Fruit fly (Drosophila melanogaster) whole organism, embryonic: ENCODE measurements around the gene sac.

Experiments used
- Abd-B ChIP-seq: fragments of 200-800 bp; sonication (Bioruptor generic); optimal IDR thresholded peaks from 2 replicates; lab custom pipeline; 2018; ENCODE audit warnings: missing biosample characterization, mild to moderate bottlenecking, missing genetic modification characterization, moderate library complexity
- Atf-2 ChIP-seq: fragments of 200-800 bp; sonication (Bioruptor generic); optimal IDR thresholded peaks from 2 replicates; lab custom pipeline; 2016; ENCODE audit warnings: missing biosample characterization, missing genetic modification characterization
- Blimp-1 ChIP-seq: fragments of 200-800 bp; sonication (Bioruptor generic); optimal IDR thresholded peaks from 3 replicates; lab custom pipeline; 2018; ENCODE audit warnings: missing biosample characterization, missing genetic modification characterization, mild to moderate bottlenecking, moderate library complexity, missing genetic modification reagents
- CG11504 ChIP-seq: fragments of 200-800 bp; sonication (Bioruptor generic); optimal IDR thresholded peaks from 3 replicates; lab custom pipeline; 2019; ENCODE audit warnings: missing biosample characterization, mild to moderate bottlenecking, missing genetic modification characterization, moderate library complexity
- CG12236 ChIP-seq: fragments of 200-800 bp; sonication (Bioruptor generic); optimal IDR thresholded peaks from 2 replicates; lab custom pipeline; 2016; ENCODE audit warnings: missing biosample characterization, missing genetic modification characterization
- CG12391 ChIP-seq: fragments of 200-800 bp; sonication (Bioruptor generic); optimal IDR thresholded peaks from 3 replicates; lab custom pipeline; 2018; ENCODE audit warnings: missing biosample characterization, mild to moderate bottlenecking, missing genetic modification characterization, moderate library complexity
- CG14014 ChIP-seq: fragments of 200-800 bp; sonication (Bioruptor generic); IDR thresholded peaks from 2 replicates; pipeline ENCODE4 v1.3.6; 2022; ENCODE audit warnings: missing biosample characterization, missing genetic modification characterization
- CG15073 ChIP-seq: fragments of 200-800 bp; sonication (Bioruptor generic); optimal IDR thresholded peaks from 2 replicates; lab custom pipeline; 2016; ENCODE audit warnings: missing biosample characterization, missing genetic modification characterization
- CG17361 ChIP-seq: fragments of 200-800 bp; sonication (Bioruptor generic); IDR thresholded peaks from 3 replicates; pipeline ENCODE4 v1.3.6; 2022; ENCODE audit warnings: missing biosample characterization, missing genetic modification characterization
- CG17568 ChIP-seq: fragments of 200-800 bp; sonication (Bioruptor generic); optimal IDR thresholded peaks from 2 replicates; lab custom pipeline; 2018; ENCODE audit warnings: missing biosample characterization, mild to moderate bottlenecking, missing genetic modification characterization, moderate library complexity
- CG2199 ChIP-seq: fragments of 200-800 bp; sonication (Bioruptor generic); IDR thresholded peaks from 3 replicates; pipeline ENCODE4 v1.3.6; 2022; ENCODE audit warnings: missing biosample characterization, missing genetic modification characterization
- CG4282 ChIP-seq: fragments of 200-800 bp; sonication (Bioruptor generic); optimal IDR thresholded peaks from 2 replicates; lab custom pipeline; 2016; ENCODE audit warnings: missing biosample characterization, missing genetic modification characterization
- CG6813 ChIP-seq: fragments of 200-800 bp; sonication (Bioruptor generic); optimal IDR thresholded peaks from 2 replicates; lab custom pipeline; 2017; ENCODE audit warnings: missing biosample characterization, missing genetic modification characterization, mild to moderate bottlenecking, moderate library complexity, missing genetic modification reagents
- D19A ChIP-seq: fragments of 200-800 bp; optimal IDR thresholded peaks from 3 replicates; lab custom pipeline; 2019; ENCODE audit warnings: missing biosample characterization, mild to moderate bottlenecking, missing genetic modification characterization, moderate library complexity
- Dfd ChIP-seq, 2 experiments: fragments of >200 bp; optimal IDR thresholded peaks; 2 replicates each; lab custom pipeline; 2017; ENCODE audit warnings: missing biosample characterization in 2 of 2, missing genetic modification characterization in 2 of 2
- H2.0 ChIP-seq: fragments of 200-800 bp; sonication (Bioruptor generic); IDR thresholded peaks from 2 replicates; pipeline ENCODE4 v1.3.6; 2022; ENCODE audit warnings: missing biosample characterization, missing genetic modification characterization
- Hand ChIP-seq: fragments of 200-800 bp; sonication (Bioruptor generic); optimal IDR thresholded peaks from 2 replicates; lab custom pipeline; 2017; ENCODE audit warnings: mild to moderate bottlenecking, missing biosample characterization, missing genetic modification reagents, missing genetic modification characterization
- Hmx ChIP-seq: fragments of 200-800 bp; sonication (Bioruptor generic); optimal IDR thresholded peaks from 2 replicates; lab custom pipeline; 2016; ENCODE audit warnings: missing biosample characterization, missing genetic modification characterization
- Hr78 ChIP-seq, 2 experiments: fragments of 200-800 bp in 1 of 2; fragments of >200 bp in 1 of 2; sonication (Bioruptor generic) in 1 of 2; optimal IDR thresholded peaks; 2 replicates each; lab custom pipeline; 2017 to 2019; ENCODE audit warnings: missing biosample characterization in 2 of 2, missing genetic modification characterization in 2 of 2, mild to moderate bottlenecking in 1 of 2, moderate library complexity in 1 of 2
- Jarid2 ChIP-seq: fragments of 200-800 bp; sonication (Bioruptor generic); optimal IDR thresholded peaks from 3 replicates; lab custom pipeline; 2017; ENCODE audit warnings: mild to moderate bottlenecking, missing biosample characterization, missing genetic modification reagents, missing genetic modification characterization
- Lhr ChIP-seq: fragments of 200-800 bp; sonication (Bioruptor generic); optimal IDR thresholded peaks from 3 replicates; lab custom pipeline; 2017; ENCODE audit warnings: mild to moderate bottlenecking, missing biosample characterization, missing genetic modification reagents, missing genetic modification characterization
- Meics ChIP-seq: fragments of 200-800 bp; sonication (Bioruptor generic); optimal IDR thresholded peaks from 2 replicates; lab custom pipeline; 2017; ENCODE audit warnings: missing biosample characterization, mild to moderate bottlenecking, missing genetic modification characterization
- Nf-YB ChIP-seq: fragments of 200-800 bp; sonication (Bioruptor generic); optimal IDR thresholded peaks from 3 replicates; lab custom pipeline; 2019; ENCODE audit warnings: missing biosample characterization, mild to moderate bottlenecking, missing genetic modification characterization, moderate library complexity
- Scr ChIP-seq: fragments of 200-800 bp; sonication (Bioruptor generic); IDR thresholded peaks from 2 replicates; pipeline ENCODE4 v1.3.6; 2022; ENCODE audit warnings: missing biosample characterization, missing genetic modification characterization; ENCODE audit not compliant: partially characterized antibody
- Sry-δ ChIP-seq: fragments of 200-800 bp; sonication (Bioruptor generic); optimal IDR thresholded peaks from 2 replicates; lab custom pipeline; 2016; ENCODE audit warnings: missing biosample characterization, missing genetic modification characterization
- Tbp ChIP-seq: fragments of >200 bp; optimal IDR thresholded peaks from 2 replicates; lab custom pipeline; 2018; ENCODE audit warnings: missing biosample characterization, missing genetic modification characterization
- Xrp1 ChIP-seq: fragments of 200-800 bp; sonication (Bioruptor generic); IDR thresholded peaks from 2 replicates; pipeline ENCODE4 v1.3.6; 2022; ENCODE audit warnings: missing biosample characterization, missing genetic modification characterization
- ara ChIP-seq: fragments of 200-800 bp; sonication (Bioruptor generic); IDR thresholded peaks from 2 replicates; pipeline ENCODE4 v1.3.6; 2022; ENCODE audit warnings: missing biosample characterization, missing genetic modification characterization
- bcd ChIP-seq: fragments of 200-800 bp; sonication (Bioruptor generic); optimal IDR thresholded peaks from 2 replicates; lab custom pipeline; 2017; ENCODE audit warnings: missing biosample characterization, mild to moderate bottlenecking, missing genetic modification characterization
- bsh ChIP-seq, 2 experiments: fragments of 200-800 bp; sonication (Bioruptor generic); optimal IDR thresholded peaks; 2 replicates each; lab custom pipeline; 2017 to 2018; ENCODE audit warnings: mild to moderate bottlenecking in 2 of 2, missing biosample characterization in 2 of 2, missing genetic modification characterization in 2 of 2, moderate library complexity in 1 of 2
- chm ChIP-seq: fragments of 200-800 bp; sonication (Bioruptor generic); IDR thresholded peaks from 2 replicates; pipeline ENCODE4 v1.3.6; 2022; ENCODE audit warnings: missing biosample characterization, missing genetic modification characterization
- dimm ChIP-seq: fragments of 200-800 bp; sonication (Bioruptor generic); IDR thresholded peaks from 2 replicates; pipeline ENCODE4 v1.3.6; 2022; ENCODE audit warnings: missing biosample characterization, missing genetic modification characterization
- dmrt99B ChIP-seq: fragments of 200-800 bp; sonication (Bioruptor generic); optimal IDR thresholded peaks from 2 replicates; lab custom pipeline; 2018; ENCODE audit warnings: missing biosample characterization, mild to moderate bottlenecking, missing genetic modification characterization, moderate library complexity
- esg ChIP-seq: fragments of 200-800 bp; sonication (Bioruptor generic); conservative IDR thresholded peaks from 2 replicates; pipeline ENCODE4 v1.3.6; 2022; ENCODE audit warnings: missing biosample characterization, missing genetic modification characterization
- kni ChIP-seq: fragments of 200-800 bp; sonication (Bioruptor generic); optimal IDR thresholded peaks from 3 replicates; lab custom pipeline; 2017; ENCODE audit warnings: mild to moderate bottlenecking, missing biosample characterization, missing genetic modification reagents, missing genetic modification characterization
- luna ChIP-seq: fragments of 200-800 bp; sonication (Bioruptor generic); optimal IDR thresholded peaks from 2 replicates; lab custom pipeline; 2016; ENCODE audit warnings: missing biosample characterization, missing genetic modification characterization
- nau ChIP-seq: fragments of 200-800 bp; sonication (Bioruptor generic); optimal IDR thresholded peaks from 3 replicates; lab custom pipeline; 2017; ENCODE audit warnings: missing biosample characterization, mild to moderate bottlenecking, missing genetic modification characterization, missing genetic modification reagents
- rib ChIP-seq: fragments of 200-800 bp; sonication (Bioruptor generic); IDR thresholded peaks from 2 replicates; pipeline ENCODE4 v1.3.6; 2022; ENCODE audit warnings: missing biosample characterization, missing genetic modification characterization
- sens ChIP-seq: fragments of 200-800 bp; sonication (Bioruptor generic); peaks from one replicate; lab custom pipeline; 2016; ENCODE audit warnings: missing biosample characterization, missing genetic modification characterization
- ssp ChIP-seq: fragments of 200-800 bp; sonication (Bioruptor generic); IDR thresholded peaks from 2 replicates; pipeline ENCODE4 v1.3.6; 2022; ENCODE audit warnings: missing biosample characterization, missing genetic modification characterization
- tgo ChIP-seq: fragments of 200-800 bp; sonication (Bioruptor generic); IDR thresholded peaks from 3 replicates; pipeline ENCODE4 v1.3.6; 2022; ENCODE audit warnings: missing biosample characterization, missing genetic modification characterization
- tio ChIP-seq: fragments of 200-800 bp; sonication (Bioruptor generic); optimal IDR thresholded peaks from 2 replicates; lab custom pipeline; 2017; ENCODE audit warnings: missing biosample characterization, missing genetic modification characterization, inconsistent platforms
- trh ChIP-seq: fragments of 200-800 bp; sonication (Bioruptor generic); optimal IDR thresholded peaks from 2 replicates; lab custom pipeline; 2016; ENCODE audit warnings: missing biosample characterization, missing genetic modification characterization
- tup ChIP-seq: fragments of 200-800 bp; sonication (Bioruptor generic); optimal IDR thresholded peaks from 2 replicates; lab custom pipeline; 2016; ENCODE audit warnings: missing biosample characterization, mild to moderate bottlenecking, missing genetic modification characterization, moderate library complexity
- vvl ChIP-seq: fragments of 200-800 bp; sonication (Bioruptor generic); IDR thresholded peaks from 2 replicates; pipeline ENCODE4 v1.3.6; 2022; ENCODE audit warnings: missing biosample characterization, missing genetic modification characterization
- wor ChIP-seq: fragments of 200-800 bp; sonication (Bioruptor generic); IDR thresholded peaks from 2 replicates; pipeline ENCODE4 v1.3.6; 2022; ENCODE audit warnings: missing biosample characterization, missing genetic modification characterization

sac gene

dm6 chr3R:4475378-4475777, 5.2 kb upstream of the sac start:
- TF ChIP-seq Sry-δ (GFP tag; lab: Kevin White, UChicago) (no peak), CG11504 (tag; lab: Kevin White, UChicago) (no peak), rib (GFP tag; lab: Robert Waterston, UW) (0 out of 2 replicates have a peak, but pooled peaks have one; percentile 34), CG2199 (GFP tag; lab: Robert Waterston, UW) (0 out of 3 replicates have a peak, but pooled peaks have one; percentile 38), bcd (GFP tag; lab: Kevin White, UChicago) (no peak), CG4282 (GFP tag; lab: Kevin White, UChicago) (no peak), H2.0 (GFP tag; lab: Robert Waterston, UW) (no peak), tio (GFP tag; lab: Kevin White, UChicago) (no peak), Lhr (GFP tag; lab: Kevin White, UChicago) (no peak), Hmx (GFP tag; lab: Kevin White, UChicago) (no peak), luna (no peak), nau (GFP tag; lab: Kevin White, UChicago) (no peak), tgo (GFP tag; lab: Robert Waterston, UW) (no peak), ara (GFP tag; lab: Robert Waterston, UW) (no peak), dimm (GFP tag; lab: Robert Waterston, UW) (no peak), Xrp1 (no peak), sens (GFP tag; lab: Kevin White, UChicago) (no peak), bsh (GFP tag; optimal IDR thresholded peaks at IDR 0.05; lab: Kevin White, UChicago) (no peak), Hand (GFP tag; lab: Kevin White, UChicago) (no peak), kni (GFP tag; lab: Kevin White, UChicago) (peak; percentile 42), CG15073 (GFP tag; lab: Kevin White, UChicago) (no peak), Dfd (GFP tag; optimal IDR thresholded peaks at IDR 0.05; lab: Kevin White, UChicago) (no peak), Hr78 (GFP tag; optimal IDR thresholded peaks at IDR 0.05; lab: Kevin White, UChicago) (peak in 1 of 2 experiments; percentile 84), vvl (GFP tag; lab: Robert Waterston, UW) (0 out of 2 replicates have a peak, but pooled peaks have one; percentile 39), Blimp-1 (GFP tag; lab: Kevin White, UChicago) (peak; percentile 87), ssp (no peak), dmrt99B (no peak), CG14014 (GFP tag; lab: Robert Waterston, UW) (no peak), Tbp (GFP tag; lab: Kevin White, UChicago) (no peak), Meics (GFP tag; lab: Kevin White, UChicago) (no peak)

- TF ChIP-seq D19A (tag; lab: Kevin White, UChicago) = peak; percentile 78
- no peak for TF ChIP-seq Scr (GFP tag; lab: Robert Waterston, UW)
- peak; percentile 69 for TF ChIP-seq sens (GFP tag; lab: Kevin White, UChicago)
Measured at dm6 chr3R:4476004-4476403, 4.6 kb upstream of the sac start.

dm6 chr3R:4478220-4479037, 2.2 kb upstream of the sac start:
- peak; percentile 36; the same call in 1 of the 2 replicates for TF ChIP-seq wor
- TF ChIP-seq trh (GFP tag; lab: Kevin White, UChicago) = peak; percentile 37
- TF ChIP-seq Dfd (GFP tag; optimal IDR thresholded peaks at IDR 0.05; lab: Kevin White, UChicago) = no peak
- TF ChIP-seq esg (GFP tag; lab: Robert Waterston, UW) = peak; percentile 66
- TF ChIP-seq Nf-YB (GFP tag; lab: Kevin White, UChicago) = peak; percentile 40
- peak; percentile 91 for TF ChIP-seq H2.0 (GFP tag; lab: Robert Waterston, UW)
- peak; percentile 37 for TF ChIP-seq Jarid2 (GFP tag; lab: Kevin White, UChicago)
- TF ChIP-seq CG12236 (GFP tag; lab: Kevin White, UChicago) = peak; percentile 74
- TF ChIP-seq Abd-B = peak; percentile 50
- TF ChIP-seq CG6813 (GFP tag; lab: Kevin White, UChicago) = peak; percentile 85
- TF ChIP-seq chm (GFP tag; lab: Robert Waterston, UW) = peak; percentile 97
- TF ChIP-seq Atf-2 (GFP tag; lab: Kevin White, UChicago) = peak; percentile 85
- TF ChIP-seq CG12391 (tag; lab: Kevin White, UChicago) = peak; percentile 84
- TF ChIP-seq tup (GFP tag; lab: Kevin White, UChicago) = peak; percentile 81
- TF ChIP-seq CG17361 (GFP tag; lab: Robert Waterston, UW) = peak; percentile 67
- peak; percentile 88 for TF ChIP-seq CG17568 (GFP tag; lab: Kevin White, UChicago)
